Fruit fly (Drosophila melanogaster) whole organism, embryonic: ENCODE measurements around the gene CG3117.

Source experiments
- Abd-B ChIP-seq: fragments of 200-800 bp; sonication (Bioruptor generic); optimal IDR thresholded peaks from 2 replicates; lab custom pipeline; 2018; ENCODE audit warnings: missing biosample characterization, mild to moderate bottlenecking, missing genetic modification characterization, moderate library complexity
- Blimp-1 ChIP-seq: fragments of 200-800 bp; sonication (Bioruptor generic); optimal IDR thresholded peaks from 3 replicates; lab custom pipeline; 2018; ENCODE audit warnings: missing biosample characterization, missing genetic modification characterization, mild to moderate bottlenecking, moderate library complexity, missing genetic modification reagents
- Bteb2 ChIP-seq: fragments of 200-800 bp; sonication (Bioruptor generic); optimal IDR thresholded peaks from 2 replicates; lab custom pipeline; 2016; ENCODE audit warnings: missing biosample characterization, missing genetic modification characterization
- CG10267 ChIP-seq: fragments of 200-800 bp; sonication (Bioruptor generic); optimal IDR thresholded peaks from 2 replicates; lab custom pipeline; 2018; ENCODE audit warnings: missing biosample characterization, mild to moderate bottlenecking, missing genetic modification characterization, moderate library complexity
- CG17361 ChIP-seq: fragments of 200-800 bp; sonication (Bioruptor generic); IDR thresholded peaks from 3 replicates; pipeline ENCODE4 v1.3.6; 2022; ENCODE audit warnings: missing biosample characterization, missing genetic modification characterization
- CG17385 ChIP-seq: fragments of 200-800 bp; sonication (Bioruptor generic); optimal IDR thresholded peaks from 3 replicates; lab custom pipeline; 2018; ENCODE audit warnings: missing biosample characterization, mild to moderate bottlenecking, missing genetic modification characterization
- CG2199 ChIP-seq: fragments of 200-800 bp; sonication (Bioruptor generic); IDR thresholded peaks from 3 replicates; pipeline ENCODE4 v1.3.6; 2022; ENCODE audit warnings: missing biosample characterization, missing genetic modification characterization
- CG3847 ChIP-seq: fragments of 200-800 bp; sonication (Bioruptor generic); IDR thresholded peaks from 2 replicates; pipeline ENCODE4 v1.3.6; 2022; ENCODE audit warnings: missing biosample characterization, missing genetic modification characterization
- CG4360 ChIP-seq: fragments of 200-800 bp; sonication (Bioruptor generic); IDR thresholded peaks from 2 replicates; pipeline ENCODE4 v1.3.6; 2022; ENCODE audit warnings: missing biosample characterization, missing genetic modification characterization
- CG5180 ChIP-seq: fragments of 200-800 bp; sonication (Bioruptor generic); optimal IDR thresholded peaks from 3 replicates; lab custom pipeline; 2017; ENCODE audit warnings: missing biosample characterization, missing genetic modification characterization, mild to moderate bottlenecking, moderate library complexity, missing genetic modification reagents
- CG6654 ChIP-seq: fragments of 200-800 bp; sonication (Bioruptor generic); optimal IDR thresholded peaks from 2 replicates; lab custom pipeline; 2017; ENCODE audit warnings: missing biosample characterization, mild to moderate bottlenecking, missing genetic modification characterization
- CG8281 ChIP-seq: fragments of 200-800 bp; sonication (Bioruptor generic); optimal IDR thresholded peaks from 2 replicates; lab custom pipeline; 2018; ENCODE audit warnings: missing biosample characterization, mild to moderate bottlenecking, missing genetic modification characterization, moderate library complexity
- CG8478 ChIP-seq: fragments of >200 bp; optimal IDR thresholded peaks from 2 replicates; lab custom pipeline; 2018
- CG8924 ChIP-seq: fragments of 200-800 bp; optimal IDR thresholded peaks from 3 replicates; lab custom pipeline; 2019; ENCODE audit warnings: missing biosample characterization, mild to moderate bottlenecking, missing genetic modification characterization, moderate library complexity
- CTCF ChIP-seq: fragments of 200-800 bp; sonication (Bioruptor generic); optimal IDR thresholded peaks from 2 replicates; lab custom pipeline; 2017; ENCODE audit warnings: missing biosample characterization, mild to moderate bottlenecking, missing genetic modification characterization, moderate library complexity
- Deaf1 ChIP-seq: fragments of 200-800 bp; optimal IDR thresholded peaks from 3 replicates; lab custom pipeline; 2019; ENCODE audit warnings: missing biosample characterization, mild to moderate bottlenecking, missing genetic modification characterization, moderate library complexity
- Doc3 ChIP-seq: fragments of 200-800 bp; sonication (Bioruptor generic); IDR thresholded peaks from 3 replicates; pipeline ENCODE4 v1.3.6; 2022; ENCODE audit warnings: missing biosample characterization, missing genetic modification characterization; ENCODE audit not compliant: partially characterized antibody
- E2f2 ChIP-seq: fragments of 200-800 bp; sonication (Bioruptor generic); IDR thresholded peaks from 2 replicates; pipeline ENCODE4 v1.3.6; 2022; ENCODE audit warnings: missing biosample characterization, missing genetic modification characterization
- Fer1 ChIP-seq: fragments of 200-800 bp; sonication (Bioruptor generic); optimal IDR thresholded peaks from 2 replicates; lab custom pipeline; 2017; ENCODE audit warnings: missing biosample characterization, mild to moderate bottlenecking, missing genetic modification characterization
- Fer3 ChIP-seq: fragments of 200-800 bp; sonication (Bioruptor generic); optimal IDR thresholded peaks from 2 replicates; lab custom pipeline; 2018; ENCODE audit warnings: missing biosample characterization, mild to moderate bottlenecking, missing genetic modification characterization, moderate library complexity
- Hey ChIP-seq: fragments of 200-800 bp; sonication (Bioruptor generic); optimal IDR thresholded peaks from 3 replicates; lab custom pipeline; 2018; ENCODE audit warnings: missing biosample characterization, mild to moderate bottlenecking, missing genetic modification characterization
- Jarid2 ChIP-seq: fragments of 200-800 bp; sonication (Bioruptor generic); optimal IDR thresholded peaks from 3 replicates; lab custom pipeline; 2017; ENCODE audit warnings: mild to moderate bottlenecking, missing biosample characterization, missing genetic modification reagents, missing genetic modification characterization
- Med ChIP-seq: fragments of 200-800 bp; sonication (Bioruptor generic); peaks from one replicate; lab custom pipeline; 2016; ENCODE audit warnings: missing biosample characterization, missing genetic modification characterization, mild to moderate bottlenecking, inconsistent platforms, moderate library complexity
- Meics ChIP-seq: fragments of 200-800 bp; sonication (Bioruptor generic); optimal IDR thresholded peaks from 2 replicates; lab custom pipeline; 2017; ENCODE audit warnings: missing biosample characterization, mild to moderate bottlenecking, missing genetic modification characterization
- Scr ChIP-seq: fragments of 200-800 bp; sonication (Bioruptor generic); IDR thresholded peaks from 2 replicates; pipeline ENCODE4 v1.3.6; 2022; ENCODE audit warnings: missing biosample characterization, missing genetic modification characterization; ENCODE audit not compliant: partially characterized antibody
- Sox100B ChIP-seq: fragments of 200-800 bp; sonication (Bioruptor generic); optimal IDR thresholded peaks from 3 replicates; lab custom pipeline; 2018; ENCODE audit warnings: missing biosample characterization, mild to moderate bottlenecking, missing genetic modification characterization
- Trl ChIP-seq, 3 experiments: fragments of >200 bp in 2 of 3; fragments of 200-800 bp in 1 of 3; sonication (Bioruptor generic) in 1 of 3; optimal IDR thresholded peaks; 2 replicates in 1 of 3; 3 replicates in 2 of 3; lab custom pipeline; 2016 to 2017; ENCODE audit warnings: missing biosample characterization in 1 of 3, missing genetic modification characterization in 1 of 3
- Usf ChIP-seq: fragments of 200-800 bp; sonication (Bioruptor generic); optimal IDR thresholded peaks from 2 replicates; lab custom pipeline; 2017; ENCODE audit warnings: missing genotype, missing biosample characterization, missing genetic modification characterization
- Vsx1 ChIP-seq: fragments of 200-800 bp; sonication (Bioruptor generic); optimal IDR thresholded peaks from 2 replicates; lab custom pipeline; 2017; ENCODE audit warnings: missing biosample characterization, mild to moderate bottlenecking, missing genetic modification characterization, missing genetic modification reagents
- abd-A ChIP-seq: fragments of 200-800 bp; sonication (Bioruptor generic); optimal IDR thresholded peaks from 3 replicates; lab custom pipeline; 2019; ENCODE audit warnings: missing biosample characterization, mild to moderate bottlenecking, missing genetic modification characterization, moderate library complexity
- cad ChIP-seq: fragments of >200 bp; optimal IDR thresholded peaks from 2 replicates; lab custom pipeline; 2017; ENCODE audit warnings: missing biosample characterization, missing genetic modification characterization
- chif ChIP-seq, 2 experiments: fragments of 200-800 bp; sonication (Bioruptor generic); optimal IDR thresholded peaks; 3 replicates each; lab custom pipeline; 2016; ENCODE audit warnings: missing biosample characterization in 2 of 2, missing genetic modification characterization in 2 of 2
- emc ChIP-seq: fragments of 200-800 bp; sonication (Bioruptor generic); optimal IDR thresholded peaks from 2 replicates; lab custom pipeline; 2016; ENCODE audit warnings: missing biosample characterization, missing genetic modification characterization
- exex ChIP-seq: fragments of 200-800 bp; sonication (Bioruptor generic); optimal IDR thresholded peaks from 4 replicates; lab custom pipeline; 2018; ENCODE audit warnings: missing biosample characterization, mild to moderate bottlenecking, missing genetic modification characterization, moderate library complexity
- h ChIP-seq: fragments of >200 bp; optimal IDR thresholded peaks from 2 replicates; lab custom pipeline; 2017
- hb ChIP-seq: fragments of 200-800 bp; sonication (Bioruptor generic); IDR thresholded peaks from 3 replicates; pipeline ENCODE4 v1.3.6; 2022; ENCODE audit warnings: missing biosample characterization, missing genetic modification characterization; ENCODE audit not compliant: partially characterized antibody
- her ChIP-seq: fragments of 200-800 bp; sonication (Bioruptor generic); optimal IDR thresholded peaks from 2 replicates; lab custom pipeline; 2016; ENCODE audit warnings: missing biosample characterization, missing genetic modification characterization
- kah ChIP-seq: fragments of 200-800 bp; sonication (Bioruptor generic); optimal IDR thresholded peaks from 2 replicates; lab custom pipeline; 2018; ENCODE audit warnings: missing biosample characterization, mild to moderate bottlenecking, missing genetic modification characterization
- lmd ChIP-seq: fragments of 200-800 bp; sonication (Bioruptor generic); IDR thresholded peaks from 2 replicates; pipeline ENCODE4 v1.3.6; 2022; ENCODE audit warnings: missing biosample characterization, missing genetic modification characterization
- luna ChIP-seq: fragments of 200-800 bp; sonication (Bioruptor generic); optimal IDR thresholded peaks from 2 replicates; lab custom pipeline; 2016; ENCODE audit warnings: missing biosample characterization, missing genetic modification characterization
- nerfin-1 ChIP-seq: fragments of 200-800 bp; sonication (Bioruptor generic); optimal IDR thresholded peaks from 3 replicates; lab custom pipeline; 2019; ENCODE audit warnings: missing biosample characterization, mild to moderate bottlenecking, missing genetic modification characterization, moderate library complexity
- nom ChIP-seq: fragments of 200-800 bp; sonication (Bioruptor generic); optimal IDR thresholded peaks from 2 replicates; lab custom pipeline; 2017; ENCODE audit warnings: missing biosample characterization, missing genetic modification characterization, mild to moderate bottlenecking, moderate library complexity, missing genetic modification reagents
- sens ChIP-seq: fragments of 200-800 bp; sonication (Bioruptor generic); peaks from one replicate; lab custom pipeline; 2016; ENCODE audit warnings: missing biosample characterization, missing genetic modification characterization
- so ChIP-seq: fragments of 200-800 bp; sonication (Bioruptor generic); IDR thresholded peaks from 3 replicates; pipeline ENCODE4 v1.3.6; 2022; ENCODE audit warnings: missing biosample characterization, missing genetic modification characterization
- tna ChIP-seq: fragments of 200-800 bp; sonication (Bioruptor generic); IDR thresholded peaks from 2 replicates; pipeline ENCODE4 v1.3.6; 2022; ENCODE audit warnings: missing biosample characterization, missing genetic modification characterization; ENCODE audit not compliant: partially characterized antibody
- twi ChIP-seq: fragments of 200-800 bp; optimal IDR thresholded peaks from 2 replicates; lab custom pipeline; 2019; ENCODE audit warnings: missing biosample characterization, mild to moderate bottlenecking, missing genetic modification characterization, moderate library complexity
- wor ChIP-seq: fragments of 200-800 bp; sonication (Bioruptor generic); IDR thresholded peaks from 2 replicates; pipeline ENCODE4 v1.3.6; 2022; ENCODE audit warnings: missing biosample characterization, missing genetic modification characterization

CG3117 gene

DNA sequence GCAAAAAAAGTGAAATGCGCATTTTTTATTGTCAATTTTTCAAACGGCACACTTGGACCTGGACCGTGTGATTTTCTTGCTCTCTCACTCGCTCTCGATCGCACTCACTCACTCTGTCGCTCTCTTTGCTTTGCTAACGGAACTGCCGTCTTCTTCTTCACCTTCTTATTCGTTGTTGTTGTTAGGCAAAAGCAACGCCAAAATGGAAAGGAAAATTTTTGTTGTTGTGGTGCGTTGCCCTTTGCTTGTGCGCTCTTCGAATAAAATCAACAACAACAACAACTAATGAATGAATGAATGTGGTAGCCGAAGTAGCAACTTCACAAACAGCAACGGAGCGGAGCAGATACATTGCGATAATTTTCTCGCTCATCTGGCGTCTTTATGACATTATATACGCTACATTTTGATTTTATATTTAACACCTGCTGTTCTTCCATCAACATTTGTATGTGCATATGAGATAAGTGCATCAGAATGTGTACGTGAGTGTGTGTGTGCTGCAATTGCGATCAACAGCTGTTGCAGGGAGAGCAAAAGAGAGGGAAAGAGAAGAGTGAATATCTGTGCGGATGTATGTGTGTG is 41.9 kb upstream of the CG3117 start (continued):
- peak; percentile 37 for TF ChIP-seq CG5180 (GFP tag; lab: Kevin White, UChicago)
- TF ChIP-seq h (lab: Kevin White, UChicago): no peak
- peak; percentile 91 for TF ChIP-seq CG8281 (tag; lab: Kevin White, UChicago)
- TF ChIP-seq hb (GFP tag; lab: Robert Waterston, UW): no peak
- no peak for TF ChIP-seq CG8478
- TF ChIP-seq chif (GFP tag; optimal IDR thresholded peaks at IDR 0.05; lab: Kevin White, UChicago): no peak
- no peak for TF ChIP-seq cad (GFP tag; lab: Kevin White, UChicago)
- TF ChIP-seq Hey (tag; lab: Kevin White, UChicago): no peak
- TF ChIP-seq Abd-B (GFP tag; lab: Kevin White, UChicago): no peak
- TF ChIP-seq Fer1: no peak
- peak; percentile 53 for TF ChIP-seq Blimp-1 (GFP tag; lab: Kevin White, UChicago)
- no peak for TF ChIP-seq CG3847 (GFP tag; lab: Robert Waterston, UW)
- TF ChIP-seq her: no peak
- TF ChIP-seq abd-A (tag; lab: Kevin White, UChicago): no peak
- no peak for TF ChIP-seq CG6654
- peak; percentile 75 for TF ChIP-seq twi (tag; lab: Kevin White, UChicago)
- TF ChIP-seq Vsx1 (GFP tag; lab: Kevin White, UChicago): no peak
- TF ChIP-seq exex (tag; lab: Kevin White, UChicago): no peak
- no peak for TF ChIP-seq Bteb2
- no peak for TF ChIP-seq CTCF
- TF ChIP-seq tna (GFP tag; lab: Robert Waterston, UW): no peak
- no peak for TF ChIP-seq CG10267 (tag; lab: Kevin White, UChicago)
- no peak for TF ChIP-seq emc (GFP tag; lab: Kevin White, UChicago)
- no peak for TF ChIP-seq Scr
- 0 out of 3 replicates have a peak, but pooled peaks have one; percentile 9 for TF ChIP-seq CG2199
- TF ChIP-seq CG17385 (GFP tag; lab: Kevin White, UChicago): peak; percentile 90
- TF ChIP-seq CG8924 (tag; lab: Kevin White, UChicago): peak; percentile 45
- no peak for TF ChIP-seq Usf
- peak; percentile 37 for TF ChIP-seq nerfin-1 (tag; lab: Kevin White, UChicago)
- no peak for TF ChIP-seq E2f2 (GFP tag; lab: Robert Waterston, UW)
- TF ChIP-seq CG17361 (GFP tag; lab: Robert Waterston, UW): no peak
- no peak for TF ChIP-seq luna (GFP tag; lab: Kevin White, UChicago)
- no peak for TF ChIP-seq nom (GFP tag; lab: Kevin White, UChicago)
- TF ChIP-seq Fer3 (tag; lab: Kevin White, UChicago): no peak
- TF ChIP-seq kah: peak; percentile 36

DNA sequence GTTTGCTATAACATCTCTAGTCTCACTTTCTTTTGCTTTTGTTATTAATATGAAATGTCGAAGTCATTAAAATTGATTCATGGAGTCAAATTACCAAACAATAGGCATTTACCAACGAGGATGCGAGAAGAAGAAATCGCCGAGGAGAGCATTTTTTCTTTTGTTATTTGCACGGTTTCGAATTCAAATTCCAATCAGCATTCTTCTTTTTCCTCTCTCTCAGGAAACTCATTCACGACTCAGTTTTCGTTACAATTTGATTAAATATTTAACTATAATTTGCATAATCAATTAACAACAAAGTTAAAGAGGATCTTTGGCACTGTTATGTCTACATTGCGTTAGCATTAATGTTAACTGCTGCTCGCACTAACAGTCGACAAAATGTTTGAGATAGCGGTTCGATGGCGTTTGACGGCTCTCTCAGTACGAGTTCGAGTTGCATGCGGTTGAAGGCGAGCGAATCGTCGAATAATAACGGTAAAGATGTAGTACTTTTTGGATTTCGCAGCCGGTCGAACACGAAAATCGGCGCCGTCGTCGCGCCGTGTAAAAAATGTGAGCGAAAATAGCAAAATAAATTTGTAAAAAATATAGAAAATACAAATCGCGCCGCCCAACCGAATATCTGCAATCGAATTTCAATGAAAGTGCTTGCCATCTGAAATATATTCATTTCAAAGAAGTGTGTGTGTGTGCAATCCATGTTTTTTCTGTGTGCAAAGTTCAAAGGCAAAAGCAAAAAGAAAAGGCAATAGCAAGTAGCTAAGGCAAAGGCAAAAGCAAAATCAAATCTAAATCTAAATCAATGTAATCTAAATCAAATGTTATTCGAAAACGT is 41.0 kb upstream of the CG3117 start:
- TF ChIP-seq Deaf1 (tag; lab: Kevin White, UChicago) (peak; percentile 1), Jarid2 (GFP tag; lab: Kevin White, UChicago) (peak; percentile 42), sens (peak; percentile 81), Sox100B (GFP tag; lab: Kevin White, UChicago) (no peak), so (no peak), Doc3 (GFP tag; lab: Robert Waterston, UW) (no peak), wor (GFP tag; lab: Robert Waterston, UW) (no peak), Trl (optimal IDR thresholded peaks at IDR 0.05; lab: Kevin White, UChicago) (peak in 1 of 2 experiments; percentile 19), Trl (GFP tag; optimal IDR thresholded peaks at IDR 0.05; lab: Kevin White, UChicago) (no peak), lmd (no peak), CG5180 (GFP tag; lab: Kevin White, UChicago) (peak; percentile 99), CG4360 (GFP tag; lab: Robert Waterston, UW) (peak; percentile 22; the same call in 1 of the 2 replicates), Med (peak; percentile 1), Meics (GFP tag; lab: Kevin White, UChicago) (no peak)
